Fruit fly (Drosophila melanogaster): ENCODE measurements around the gene z.

z gene

DNA sequence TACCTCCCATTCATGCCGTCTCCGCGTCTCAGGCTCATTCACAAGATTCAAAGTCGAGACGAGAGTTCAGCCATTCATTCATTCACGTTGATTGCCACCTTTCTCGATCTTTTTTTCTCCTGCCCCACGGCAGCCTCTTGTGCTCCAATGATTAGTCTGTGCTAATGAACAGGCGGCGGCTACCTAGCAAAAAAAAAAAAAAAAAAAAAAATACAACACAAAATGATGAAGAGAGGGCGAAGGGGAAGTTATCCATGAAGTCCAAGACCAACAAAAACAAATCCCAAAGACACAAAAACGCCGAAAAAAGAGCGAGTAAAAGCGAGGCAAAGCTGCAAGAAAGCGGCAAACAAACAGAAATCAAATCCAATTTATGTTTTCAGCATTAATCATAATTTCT lies 19.4 kb downstream of the z start:
- TF ChIP-seq fd96Ca (GFP tag; IDR thresholded peaks at IDR 0.05) (no peak), rn (GFP tag; IDR thresholded peaks at IDR 0.05) (no peak), CG14655 (GFP tag; optimal IDR thresholded peaks at IDR 0.05) (no peak), CG17806 (tag; optimal IDR thresholded peaks at IDR 0.05) (no peak), CG9948 (tag; optimal IDR thresholded peaks at IDR 0.05) (no peak), EcR (GFP tag; optimal IDR thresholded peaks at IDR 0.05) (no peak)

DNA sequence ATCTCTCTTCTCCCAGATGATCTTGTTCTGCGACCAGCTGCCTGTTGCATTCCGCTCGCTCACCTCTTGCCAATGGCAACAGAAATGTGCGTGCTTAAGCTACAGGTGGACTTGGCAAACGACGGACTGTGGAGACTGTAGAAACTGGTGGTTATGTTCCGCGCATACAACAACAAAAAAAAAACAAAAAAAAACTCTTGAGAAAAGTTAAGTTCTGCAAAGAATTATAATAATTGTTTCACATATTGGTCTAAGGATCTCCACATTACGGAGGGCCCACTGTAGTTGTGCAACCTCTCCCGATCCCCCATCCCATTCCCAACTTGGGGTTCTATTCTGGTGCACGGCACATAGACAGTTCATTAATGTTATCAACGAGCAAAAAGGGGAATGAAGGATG lies 21.0 kb downstream of the z start:
- peak; percentile 87 for TF ChIP-seq CG9948 (tag; optimal IDR thresholded peaks at IDR 0.05)
- TF ChIP-seq rn (GFP tag; IDR thresholded peaks at IDR 0.05): peak; percentile 76
- TF ChIP-seq CG12605 (GFP tag; IDR thresholded peaks at IDR 0.05): peak; percentile 89
- TF ChIP-seq CG17806 (tag; optimal IDR thresholded peaks at IDR 0.05): peak; percentile 86
- peak; percentile 84 for TF ChIP-seq CG15710 (tag; optimal IDR thresholded peaks at IDR 0.05)
- TF ChIP-seq CG13204 (GFP tag; optimal IDR thresholded peaks at IDR 0.05): peak; percentile 84
- peak; percentile 90 for TF ChIP-seq CG32121 (GFP tag; IDR thresholded peaks at IDR 0.05)
- TF ChIP-seq CG4496 (GFP tag; IDR thresholded peaks at IDR 0.05): peak; percentile 96
- TF ChIP-seq gl (tag; optimal IDR thresholded peaks at IDR 0.05): peak; percentile 77
- 0 out of 2 replicates have a peak, but pooled peaks have one; percentile 37 for TF ChIP-seq CG10348 (GFP tag; IDR thresholded peaks at IDR 0.05)
- TF ChIP-seq CG34367 (tag; optimal IDR thresholded peaks at IDR 0.05): peak; percentile 83
- peak; percentile 89 for TF ChIP-seq Pif1A (GFP tag; optimal IDR thresholded peaks at IDR 0.05)
- peak; percentile 76 for TF ChIP-seq Pif1B (GFP tag; optimal IDR thresholded peaks at IDR 0.05)
- TF ChIP-seq CG8301 (tag; optimal IDR thresholded peaks at IDR 0.05): peak; percentile 87
- peak; percentile 93 for TF ChIP-seq Ets98B (GFP tag; IDR thresholded peaks at IDR 0.05)
- TF ChIP-seq fd96Ca (GFP tag; IDR thresholded peaks at IDR 0.05): peak; percentile 97
- TF ChIP-seq Snoo (tag; optimal IDR thresholded peaks at IDR 0.05): peak; percentile 27
- peak; percentile 83 for TF ChIP-seq CG8159 (tag; optimal IDR thresholded peaks at IDR 0.05)
- TF ChIP-seq EcR (GFP tag; optimal IDR thresholded peaks at IDR 0.05): no peak
- TF ChIP-seq CG14655 (GFP tag; optimal IDR thresholded peaks at IDR 0.05): peak; percentile 94
- peak; percentile 39 for TF ChIP-seq D1 (tag; optimal IDR thresholded peaks at IDR 0.05)

DNA sequence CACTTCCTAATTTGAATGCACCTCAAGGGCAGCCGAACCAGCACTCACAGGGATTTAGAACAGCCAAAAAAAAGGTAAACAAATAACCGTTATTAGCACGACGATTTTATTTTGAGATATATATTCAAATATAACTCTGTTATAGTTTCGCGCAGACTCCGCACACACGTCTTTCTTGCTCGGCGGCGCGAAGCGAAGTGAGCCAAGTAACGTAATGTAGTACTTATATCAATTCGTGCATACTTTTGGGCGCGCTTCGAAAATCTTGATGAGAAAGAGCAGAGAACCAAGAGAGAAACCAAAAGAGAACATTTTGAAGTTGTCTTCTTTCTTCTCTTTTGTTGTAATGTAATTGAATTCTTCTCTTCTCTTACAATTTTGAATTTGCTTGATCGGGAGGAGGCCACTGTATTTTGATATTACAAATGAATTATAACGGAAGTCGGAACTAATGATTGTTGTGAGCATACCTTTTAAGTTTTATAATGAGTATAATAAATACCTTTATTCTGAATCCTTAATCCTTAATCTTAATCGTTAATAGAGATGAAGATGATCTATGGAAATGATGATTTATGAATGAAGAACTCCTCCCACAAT lies 22.4 kb downstream of the z start, which contains the start of gene boi:
Gene boi, minus strand, starts transcription at position 201 of the 600 bp plus-strand sequence.
- TF ChIP-seq CG12605 (GFP tag; IDR thresholded peaks at IDR 0.05) (peak; percentile 48; the same call in 1 of the 2 replicates), Pif1A (GFP tag; optimal IDR thresholded peaks at IDR 0.05) (peak; percentile 19), CG15710 (tag; optimal IDR thresholded peaks at IDR 0.05) (no peak), CG4496 (GFP tag; IDR thresholded peaks at IDR 0.05) (no peak; the same call in 2 of the 3 replicates), Pif1B (GFP tag; optimal IDR thresholded peaks at IDR 0.05) (peak; percentile 52), Snoo (tag; optimal IDR thresholded peaks at IDR 0.05) (no peak), EcR (GFP tag; optimal IDR thresholded peaks at IDR 0.05) (no peak), CG17806 (tag; optimal IDR thresholded peaks at IDR 0.05) (no peak), D1 (tag; optimal IDR thresholded peaks at IDR 0.05) (no peak)
